Fruit fly (Drosophila melanogaster): Measurements from ENCODE around the gene Cby.

- TF ChIP-seq pan (optimal IDR thresholded peaks at IDR 0.05) (no peak), Dll (optimal IDR thresholded peaks at IDR 0.05) (no peak)
Observed at dm6 chr3R:21878473-21878872, 10.7 kb downstream of the Cby start, which contains the start of gene CG34148.

Measured in whole organism.